Fruit fly (Drosophila melanogaster) whole organism, embryonic: ENCODE results near the gene Awh.
A peak's percentile ranks its signal among the peaks of the same experiment; 100 is the strongest.

ENCODE experiments used
- CG11723 ChIP-seq: fragments of 200-800 bp; sonication (Bioruptor generic); optimal IDR thresholded peaks from 2 replicates; lab custom pipeline; 2017; ENCODE audit warnings: missing biosample characterization, mild to moderate bottlenecking, missing genetic modification characterization
- CG12104 ChIP-seq: fragments of 200-800 bp; sonication (Bioruptor generic); optimal IDR thresholded peaks from 3 replicates; lab custom pipeline; 2016; ENCODE audit warnings: missing biosample characterization, missing genetic modification characterization
- CG12219 ChIP-seq: fragments of 200-800 bp; sonication (Bioruptor generic); optimal IDR thresholded peaks from 3 replicates; lab custom pipeline; 2018; ENCODE audit warnings: missing biosample characterization, mild to moderate bottlenecking, missing genetic modification characterization
- CG12769 ChIP-seq: fragments of 200-800 bp; sonication (Bioruptor generic); optimal IDR thresholded peaks from 2 replicates; lab custom pipeline; 2019; ENCODE audit warnings: missing biosample characterization, mild to moderate bottlenecking, missing genetic modification characterization, moderate library complexity
- CG13296 ChIP-seq: fragments of 200-800 bp; sonication (Bioruptor generic); optimal IDR thresholded peaks from 3 replicates; lab custom pipeline; 2018; ENCODE audit warnings: missing biosample characterization, mild to moderate bottlenecking, missing genetic modification characterization
- CG13424 ChIP-seq: fragments of 200-800 bp; sonication (Bioruptor generic); optimal IDR thresholded peaks from 2 replicates; lab custom pipeline; 2019; ENCODE audit warnings: missing biosample characterization, mild to moderate bottlenecking, missing genetic modification characterization, moderate library complexity
- CG13894 ChIP-seq: fragments of 200-800 bp; sonication (Bioruptor generic); optimal IDR thresholded peaks from 3 replicates; lab custom pipeline; 2018; ENCODE audit warnings: missing biosample characterization, mild to moderate bottlenecking, missing genetic modification characterization, moderate library complexity
- CG14667 ChIP-seq: fragments of 200-800 bp; sonication (Bioruptor generic); IDR thresholded peaks from 2 replicates; pipeline ENCODE4 v1.3.6; 2022; ENCODE audit warnings: missing biosample characterization, missing genetic modification characterization
- CG17328 ChIP-seq: fragments of 200-800 bp; sonication (Bioruptor generic); IDR thresholded peaks from 2 replicates; pipeline ENCODE4 v1.3.6; 2022; ENCODE audit warnings: missing biosample characterization, missing genetic modification characterization
- CG17359 ChIP-seq: fragments of 200-800 bp; sonication (Bioruptor generic); optimal IDR thresholded peaks from 3 replicates; lab custom pipeline; 2018; ENCODE audit warnings: missing biosample characterization, mild to moderate bottlenecking, missing genetic modification characterization, moderate library complexity
- CG17361 ChIP-seq: fragments of 200-800 bp; sonication (Bioruptor generic); IDR thresholded peaks from 3 replicates; pipeline ENCODE4 v1.3.6; 2022; ENCODE audit warnings: missing biosample characterization, missing genetic modification characterization
- CG17829 ChIP-seq: fragments of 200-800 bp; optimal IDR thresholded peaks from 2 replicates; lab custom pipeline; 2019; ENCODE audit warnings: missing biosample characterization, mild to moderate bottlenecking, missing genetic modification characterization, moderate library complexity
- CG34422 ChIP-seq: fragments of 200-800 bp; sonication (Bioruptor generic); IDR thresholded peaks from 3 replicates; pipeline ENCODE4 v1.3.6; 2022; ENCODE audit warnings: missing biosample characterization, missing genetic modification characterization
- CG4707 ChIP-seq: fragments of 200-800 bp; sonication (Bioruptor generic); optimal IDR thresholded peaks from 2 replicates; lab custom pipeline; 2018; ENCODE audit warnings: missing biosample characterization, mild to moderate bottlenecking, missing genetic modification characterization, moderate library complexity
- CG5245 ChIP-seq: fragments of 200-800 bp; sonication (Bioruptor generic); optimal IDR thresholded peaks from 3 replicates; lab custom pipeline; 2016; ENCODE audit warnings: missing biosample characterization, missing genetic modification characterization
- CG6689 ChIP-seq: fragments of 200-800 bp; sonication (Bioruptor generic); IDR thresholded peaks from 2 replicates; pipeline ENCODE4 v1.3.6; 2022; ENCODE audit warnings: missing biosample characterization, missing genetic modification characterization
- CG7987 ChIP-seq: fragments of 200-800 bp; sonication (Bioruptor generic); optimal IDR thresholded peaks from 2 replicates; lab custom pipeline; 2018; ENCODE audit warnings: missing biosample characterization, mild to moderate bottlenecking, missing genetic modification characterization, moderate library complexity
- CG9932 ChIP-seq: fragments of 200-800 bp; sonication (Bioruptor generic); IDR thresholded peaks from 2 replicates; pipeline ENCODE4 v1.3.6; 2022; ENCODE audit warnings: missing biosample characterization, missing genetic modification characterization
- CHES-1-like ChIP-seq: fragments of 200-800 bp; sonication (Bioruptor generic); optimal IDR thresholded peaks from 2 replicates; lab custom pipeline; 2016; ENCODE audit warnings: missing biosample characterization, missing genetic modification characterization
- CkIIα-i1 ChIP-seq: fragments of 200-800 bp; sonication (Bioruptor generic); IDR thresholded peaks from 2 replicates; pipeline ENCODE4 v1.3.6; 2022; ENCODE audit warnings: missing biosample characterization, missing genetic modification characterization
- Dip2 ChIP-seq: fragments of 200-800 bp; sonication (Bioruptor generic); IDR thresholded peaks from 2 replicates; pipeline ENCODE4 v1.3.6; 2022; ENCODE audit warnings: missing biosample characterization, missing genetic modification characterization
- ERR ChIP-seq: fragments of 200-800 bp; sonication (Bioruptor generic); optimal IDR thresholded peaks from 2 replicates; lab custom pipeline; 2016; ENCODE audit warnings: missing biosample characterization, missing genetic modification characterization
- Fer3 ChIP-seq: fragments of 200-800 bp; sonication (Bioruptor generic); optimal IDR thresholded peaks from 2 replicates; lab custom pipeline; 2018; ENCODE audit warnings: missing biosample characterization, mild to moderate bottlenecking, missing genetic modification characterization, moderate library complexity
- HHEX ChIP-seq: fragments of 200-800 bp; sonication (Bioruptor generic); optimal IDR thresholded peaks from 3 replicates; lab custom pipeline; 2017; ENCODE audit warnings: missing biosample characterization, mild to moderate bottlenecking, missing genetic modification characterization, missing genetic modification reagents
- Mad ChIP-seq: fragments of 200-800 bp; sonication (Bioruptor generic); optimal IDR thresholded peaks from 2 replicates; lab custom pipeline; 2016; ENCODE audit warnings: missing biosample characterization, missing genetic modification characterization
- Max ChIP-seq: fragments of 200-800 bp; sonication (Bioruptor generic); optimal IDR thresholded peaks from 2 replicates; lab custom pipeline; 2016; ENCODE audit warnings: missing biosample characterization, mild to moderate bottlenecking, missing genetic modification characterization
- Mes4 ChIP-seq: fragments of 200-800 bp; sonication (Bioruptor generic); optimal IDR thresholded peaks from 2 replicates; lab custom pipeline; 2016; ENCODE audit warnings: missing biosample characterization, missing genetic modification characterization
- Neu2 ChIP-seq: fragments of 200-800 bp; sonication (Bioruptor generic); optimal IDR thresholded peaks from 3 replicates; lab custom pipeline; 2016; ENCODE audit warnings: missing biosample characterization, missing genetic modification characterization, borderline replicate concordance
- NfI ChIP-seq: fragments of 200-800 bp; sonication (Bioruptor generic); optimal IDR thresholded peaks from 3 replicates; lab custom pipeline; 2018; ENCODE audit warnings: missing biosample characterization, mild to moderate bottlenecking, missing genetic modification characterization, moderate library complexity
- PHDP ChIP-seq: fragments of 200-800 bp; sonication (Bioruptor generic); optimal IDR thresholded peaks from 3 replicates; lab custom pipeline; 2018; ENCODE audit warnings: missing biosample characterization, mild to moderate bottlenecking, missing genetic modification characterization, moderate library complexity
- Side ChIP-seq: fragments of 200-800 bp; sonication (Bioruptor generic); optimal IDR thresholded peaks from 2 replicates; lab custom pipeline; 2016; ENCODE audit warnings: missing biosample characterization, missing genetic modification characterization
- Sox100B ChIP-seq: fragments of 200-800 bp; sonication (Bioruptor generic); optimal IDR thresholded peaks from 3 replicates; lab custom pipeline; 2018; ENCODE audit warnings: missing biosample characterization, mild to moderate bottlenecking, missing genetic modification characterization
- Sox102F ChIP-seq: fragments of 200-800 bp; sonication (Bioruptor generic); optimal IDR thresholded peaks from 2 replicates; lab custom pipeline; 2018; ENCODE audit warnings: missing biosample characterization, mild to moderate bottlenecking, missing genetic modification characterization, moderate library complexity
- ap ChIP-seq: fragments of 200-800 bp; sonication (Bioruptor generic); IDR thresholded peaks from 2 replicates; pipeline ENCODE4 v1.3.6; 2022; ENCODE audit warnings: missing biosample characterization, missing genetic modification characterization
- ci ChIP-seq: fragments of 200-800 bp; sonication (Bioruptor generic); IDR thresholded peaks from 3 replicates; pipeline ENCODE4 v1.3.6; 2022; ENCODE audit warnings: missing biosample characterization, missing genetic modification characterization
- eve ChIP-seq, 2 experiments: fragments of >200 bp; optimal IDR thresholded peaks; 2 replicates each; lab custom pipeline; 2017; ENCODE audit warnings: missing biosample characterization in 2 of 2, missing genetic modification characterization in 2 of 2
- eyg ChIP-seq: fragments of 200-800 bp; sonication (Bioruptor generic); optimal IDR thresholded peaks from 3 replicates; lab custom pipeline; 2016; ENCODE audit warnings: missing biosample characterization, missing genetic modification characterization
- grau ChIP-seq: fragments of 200-800 bp; optimal IDR thresholded peaks from 3 replicates; lab custom pipeline; 2019; ENCODE audit warnings: missing biosample characterization, mild to moderate bottlenecking, missing genetic modification characterization, moderate library complexity
- jing ChIP-seq: fragments of 200-800 bp; sonication (Bioruptor generic); optimal IDR thresholded peaks from 2 replicates; lab custom pipeline; 2018; ENCODE audit warnings: missing biosample characterization, mild to moderate bottlenecking, missing genetic modification characterization
- lilli ChIP-seq: fragments of 200-800 bp; sonication (Bioruptor generic); optimal IDR thresholded peaks from 3 replicates; lab custom pipeline; 2016; ENCODE audit warnings: missing biosample characterization, missing genetic modification characterization
- nau ChIP-seq: fragments of 200-800 bp; sonication (Bioruptor generic); optimal IDR thresholded peaks from 3 replicates; lab custom pipeline; 2017; ENCODE audit warnings: missing biosample characterization, mild to moderate bottlenecking, missing genetic modification characterization, missing genetic modification reagents
- nmo ChIP-seq: fragments of 200-800 bp; sonication (Bioruptor generic); optimal IDR thresholded peaks from 2 replicates; lab custom pipeline; 2018; ENCODE audit warnings: missing biosample characterization, mild to moderate bottlenecking, missing genetic modification characterization, moderate library complexity
- pfk ChIP-seq: fragments of 200-800 bp; sonication (Bioruptor generic); optimal IDR thresholded peaks from 2 replicates; lab custom pipeline; 2018; ENCODE audit warnings: missing biosample characterization, mild to moderate bottlenecking, missing genetic modification characterization, moderate library complexity
- stc ChIP-seq: fragments of 200-800 bp; sonication (Bioruptor generic); IDR thresholded peaks from 2 replicates; pipeline ENCODE4 v1.3.6; 2022; ENCODE audit warnings: missing biosample characterization, missing genetic modification characterization
- twi ChIP-seq: fragments of 200-800 bp; optimal IDR thresholded peaks from 2 replicates; lab custom pipeline; 2019; ENCODE audit warnings: missing biosample characterization, mild to moderate bottlenecking, missing genetic modification characterization, moderate library complexity
- usp ChIP-seq: fragments of >200 bp; optimal IDR thresholded peaks from 2 replicates; lab custom pipeline; 2017; ENCODE audit warnings: missing biosample characterization, missing genetic modification characterization
- zen ChIP-seq: fragments of 200-800 bp; sonication (Bioruptor generic); optimal IDR thresholded peaks from 3 replicates; lab custom pipeline; 2018; ENCODE audit warnings: missing biosample characterization, mild to moderate bottlenecking, missing genetic modification characterization, moderate library complexity
- zfh1 ChIP-seq: fragments of 200-800 bp; sonication (Bioruptor generic); IDR thresholded peaks from 3 replicates; pipeline ENCODE4 v1.3.6; 2022; ENCODE audit warnings: missing biosample characterization, missing genetic modification characterization

The Awh gene

DNA sequence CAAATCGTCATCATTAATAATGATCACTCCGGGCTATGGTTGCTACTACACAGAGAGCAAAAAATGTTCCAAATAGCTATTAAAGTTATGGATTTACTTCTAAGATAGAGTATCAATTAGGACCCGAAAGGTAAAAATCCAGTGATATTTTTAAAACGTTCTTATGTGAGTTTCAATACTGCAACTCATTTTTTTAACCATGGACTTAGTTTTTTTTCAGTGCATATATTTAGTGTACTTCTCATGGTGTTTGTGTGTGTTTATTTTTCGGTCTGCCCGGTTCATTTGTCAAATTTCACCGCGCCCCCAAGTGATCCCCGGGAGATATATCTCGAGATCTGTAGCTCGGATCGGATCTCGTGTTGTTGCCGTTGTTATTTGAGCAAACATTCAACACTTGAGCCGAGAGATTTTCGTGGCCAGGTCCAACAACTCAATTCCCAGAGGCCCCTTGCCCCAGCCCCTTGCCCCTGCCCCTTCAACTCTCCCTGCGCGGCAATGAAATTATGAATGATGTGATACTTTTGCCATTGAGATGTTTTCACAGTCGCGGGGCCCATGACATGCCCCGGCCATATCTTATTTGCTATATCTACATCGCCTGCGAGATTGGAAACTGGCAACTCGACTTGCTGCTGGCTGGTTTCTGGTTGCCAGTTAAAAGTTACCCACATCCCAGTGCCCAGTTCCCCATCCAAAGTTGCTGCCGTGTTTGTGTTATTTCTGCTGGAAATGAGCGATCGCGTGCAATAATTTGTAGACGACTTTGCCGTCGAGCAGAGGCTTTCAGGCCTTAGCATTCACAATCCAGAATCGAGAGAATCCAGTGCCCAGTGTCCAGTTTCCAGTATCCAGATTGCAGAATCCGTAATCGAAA, 16.7 kb downstream of the Awh start (continued):
- peak; percentile 48 for TF ChIP-seq CHES-1-like
- peak; percentile 63 for TF ChIP-seq Max (GFP tag; lab: Kevin White, UChicago)
- TF ChIP-seq CG17829 (tag; lab: Kevin White, UChicago), result peak; percentile 82
- no peak for TF ChIP-seq CG13296 (GFP tag; lab: Kevin White, UChicago)
- TF ChIP-seq lilli, result peak; percentile 60
- TF ChIP-seq Mes4 (GFP tag; lab: Kevin White, UChicago), result peak; percentile 70
- TF ChIP-seq CG5245, result peak; percentile 51
- TF ChIP-seq Sox102F (GFP tag; lab: Kevin White, UChicago), result peak; percentile 76
- peak; percentile 60 for TF ChIP-seq twi (tag; lab: Kevin White, UChicago)
- TF ChIP-seq ci (GFP tag; lab: Robert Waterston, UW), result peak; percentile 80
- TF ChIP-seq HHEX (GFP tag; lab: Kevin White, UChicago), result peak; percentile 38
- TF ChIP-seq CG6689, result peak; percentile 48
- peak; percentile 51 for TF ChIP-seq CG4707
- 0 out of 2 replicates have a peak, but pooled peaks have one; percentile 24 for TF ChIP-seq stc (GFP tag; lab: Robert Waterston, UW)
- peak; percentile 83; the same call in 1 of the 2 replicates for TF ChIP-seq CG17328 (GFP tag; lab: Robert Waterston, UW)
- peak; percentile 48 for TF ChIP-seq nau
- peak; percentile 72; the same call in 2 of the 3 replicates for TF ChIP-seq CG17361 (GFP tag; lab: Robert Waterston, UW)
- TF ChIP-seq pfk (GFP tag; lab: Kevin White, UChicago), result no peak
- TF ChIP-seq CG7987 (GFP tag; lab: Kevin White, UChicago), result no peak
- peak; percentile 60 for TF ChIP-seq CG12219 (GFP tag; lab: Kevin White, UChicago)
- no peak for TF ChIP-seq usp (GFP tag; lab: Kevin White, UChicago)
- TF ChIP-seq CG34422 (GFP tag; lab: Robert Waterston, UW), result no peak
- TF ChIP-seq Neu2 (GFP tag; lab: Kevin White, UChicago), result no peak
- TF ChIP-seq PHDP, result peak; percentile 63
- TF ChIP-seq eve (GFP tag; optimal IDR thresholded peaks at IDR 0.05; lab: Kevin White, UChicago), result peak in 1 of 2 experiments; percentile 88
- peak; percentile 11; the same call in 1 of the 2 replicates for TF ChIP-seq CG14667 (GFP tag; lab: Robert Waterston, UW)
- TF ChIP-seq CG17359 (tag; lab: Kevin White, UChicago), result peak; percentile 40
- TF ChIP-seq Fer3 (tag; lab: Kevin White, UChicago), result peak; percentile 46
- peak; percentile 20 for TF ChIP-seq CG12104 (GFP tag; lab: Kevin White, UChicago)
- TF ChIP-seq zfh1 (GFP tag; lab: Robert Waterston, UW), result peak; percentile 76; the same call in 2 of the 3 replicates
- peak; percentile 40 for TF ChIP-seq CG12769 (tag; lab: Kevin White, UChicago)
- TF ChIP-seq nmo (GFP tag; lab: Kevin White, UChicago), result peak; percentile 85
- TF ChIP-seq CG9932, result no peak; the same call in 1 of the 2 replicates
- peak; percentile 74 for TF ChIP-seq CG13894 (tag; lab: Kevin White, UChicago)
- TF ChIP-seq ap (GFP tag; lab: Robert Waterston, UW), result peak; percentile 31; the same call in 1 of the 2 replicates
- TF ChIP-seq CkIIα-i1, result no peak
- peak; percentile 73 for TF ChIP-seq CG13424 (tag; lab: Kevin White, UChicago)
- TF ChIP-seq jing (GFP tag; lab: Kevin White, UChicago), result peak; percentile 71
- no peak for TF ChIP-seq Dip2 (GFP tag; lab: Robert Waterston, UW)
- peak; percentile 28 for TF ChIP-seq Mad (GFP tag; lab: Kevin White, UChicago)
- TF ChIP-seq Sox100B, result peak; percentile 57
- peak; percentile 17 for TF ChIP-seq ERR (GFP tag; lab: Kevin White, UChicago)
- peak; percentile 78 for TF ChIP-seq zen
- TF ChIP-seq CG11723 (GFP tag; lab: Kevin White, UChicago), result peak; percentile 20
- TF ChIP-seq NfI, result peak; percentile 41
- TF ChIP-seq eyg (GFP tag; lab: Kevin White, UChicago), result no peak
- TF ChIP-seq grau (tag; lab: Kevin White, UChicago), result peak; percentile 72
- peak; percentile 10 for TF ChIP-seq Side
